Worm (Caenorhabditis elegans) whole organism, L4 larva: Measurements from ENCODE around the gene F38B7.2.
A peak's percentile ranks its signal among the peaks of the same experiment; 100 is the strongest.

Experiments
- D1046.2 ChIP-seq: fragments of 200-800 bp; sonication (Bioruptor generic); IDR thresholded peaks from 2 replicates; pipeline ENCODE4 v1.3.6; 2022; ENCODE audit warnings: missing genetic modification characterization, missing compliant biosample characterization
- F44E2.7 ChIP-seq: fragments of 200-800 bp; sonication (Bioruptor generic); IDR thresholded peaks from 2 replicates; pipeline ENCODE4 v2.1.2; 2022; ENCODE audit warnings: missing genetic modification characterization, missing compliant biosample characterization
- F49E8.2 ChIP-seq: sonication (generic microtip); optimal IDR thresholded peaks from 2 replicates; lab custom pipeline; 2016; ENCODE audit warnings: missing compliant biosample characterization, mild to moderate bottlenecking, missing genetic modification characterization, borderline replicate concordance
- R02D3.7 ChIP-seq: fragments of 150-350 bp; sonication (generic microtip); optimal IDR thresholded peaks from 3 replicates; lab custom pipeline; 2014; ENCODE audit warnings: missing biosample characterization, missing genetic modification characterization
- T20F7.1 ChIP-seq: fragments of 200-800 bp; sonication (Bioruptor generic); optimal IDR thresholded peaks from 2 replicates; lab custom pipeline; 2018; ENCODE audit warnings: mild to moderate bottlenecking, missing genetic modification characterization, missing compliant biosample characterization
- Y48G9A.11 ChIP-seq: fragments of 200-800 bp; sonication (Bioruptor generic); IDR thresholded peaks from 2 replicates; pipeline ENCODE4 v1.3.6; 2022; ENCODE audit warnings: missing genetic modification reagents, missing genetic modification characterization, missing compliant biosample characterization
- Y75B8A.6 ChIP-seq: fragments of 200-800 bp; sonication (Bioruptor generic); IDR thresholded peaks from 2 replicates; pipeline ENCODE4 v1.3.6; 2022; ENCODE audit warnings: missing genetic modification reagents, missing genetic modification characterization, missing compliant biosample characterization
- ZK337.2 ChIP-seq: fragments of 200-800 bp; sonication (Bioruptor generic); IDR thresholded peaks from 2 replicates; pipeline ENCODE4 v1.3.6; 2022; ENCODE audit warnings: missing genetic modification reagents, missing genetic modification characterization, missing compliant biosample characterization
- ZK546.5 ChIP-seq, 2 experiments: sonication (generic microtip); optimal IDR thresholded peaks; 2 replicates each; lab custom pipeline; 2017; ENCODE audit warnings: missing biosample characterization in 2 of 2, missing genetic modification characterization in 2 of 2
- aha-1 ChIP-seq: fragments of 150-350 bp; peaks from one replicate; lab custom pipeline; 2014; ENCODE audit warnings: missing biosample characterization, missing genetic modification characterization
- arid-1 ChIP-seq: fragments of 200-800 bp; sonication (Bioruptor generic); conservative IDR thresholded peaks from 2 replicates; pipeline ENCODE4 v1.3.6; 2022; ENCODE audit warnings: missing genetic modification reagents, missing genetic modification characterization, missing compliant biosample characterization
- ceh-20 ChIP-seq: fragments of 200-800 bp; sonication (Bioruptor generic); IDR thresholded peaks from 2 replicates; pipeline ENCODE4 v1.3.6; 2022; ENCODE audit warnings: missing genetic modification reagents, missing genetic modification characterization, missing compliant biosample characterization
- ceh-62 ChIP-seq: sonication (generic microtip); optimal IDR thresholded peaks from 2 replicates; lab custom pipeline; 2017; ENCODE audit warnings: missing biosample characterization, missing genetic modification characterization
- ceh-82 ChIP-seq: sonication (generic microtip); optimal IDR thresholded peaks from 2 replicates; lab custom pipeline; 2017; ENCODE audit warnings: missing biosample characterization, missing genetic modification characterization
- ces-1 ChIP-seq: fragments of 150-350 bp; sonication (generic microtip); optimal IDR thresholded peaks from 4 replicates; lab custom pipeline; 2014; ENCODE audit warnings: missing biosample characterization, missing genetic modification reagents, missing genetic modification characterization
- cey-2 ChIP-seq: sonication (generic microtip); optimal IDR thresholded peaks from 3 replicates; lab custom pipeline; 2017; ENCODE audit warnings: missing genetic modification characterization, mild to moderate bottlenecking, missing compliant biosample characterization, antibody characterized with exemption, borderline replicate concordance; ENCODE audit not compliant: insufficient read depth
- daf-12 ChIP-seq: fragments of 150-350 bp; optimal IDR thresholded peaks from 2 replicates; lab custom pipeline; 2014; ENCODE audit warnings: missing biosample characterization, missing genetic modification reagents, missing genetic modification characterization
- daf-19 ChIP-seq: fragments of 200-800 bp; sonication (Bioruptor generic); conservative IDR thresholded peaks from 2 replicates; pipeline ENCODE4 v1.3.6; 2022; ENCODE audit warnings: missing genetic modification characterization, missing compliant biosample characterization
- dmd-6 ChIP-seq: fragments of 200-800 bp; sonication (Bioruptor generic); IDR thresholded peaks from 2 replicates; pipeline ENCODE4 v1.3.6; 2022; ENCODE audit warnings: missing genetic modification reagents, missing genetic modification characterization, missing compliant biosample characterization
- dpl-1 ChIP-seq: fragments of 150-350 bp; optimal IDR thresholded peaks from 2 replicates; lab custom pipeline; 2014; ENCODE audit warnings: missing biosample characterization, missing genetic modification reagents, missing genetic modification characterization
- egl-43 ChIP-seq: fragments of 200-800 bp; sonication (Bioruptor generic); IDR thresholded peaks from 2 replicates; pipeline ENCODE4 v1.3.6; 2022; ENCODE audit warnings: missing genetic modification reagents, missing genetic modification characterization, missing compliant biosample characterization
- fkh-10 ChIP-seq: fragments of 150-350 bp; optimal IDR thresholded peaks from 2 replicates; lab custom pipeline; 2014; ENCODE audit warnings: missing biosample characterization, missing genetic modification reagents, missing genetic modification characterization
- gei-8 ChIP-seq: fragments of 200-800 bp; sonication (Bioruptor generic); optimal IDR thresholded peaks from 2 replicates; lab custom pipeline; 2018; ENCODE audit warnings: mild to moderate bottlenecking, missing genetic modification characterization, missing compliant biosample characterization
- jun-1 ChIP-seq: fragments of 150-350 bp; optimal IDR thresholded peaks from 2 replicates; lab custom pipeline; 2014; ENCODE audit warnings: missing biosample characterization, missing genetic modification reagents, missing genetic modification characterization
- lim-7 ChIP-seq: fragments of 200-800 bp; sonication (Bioruptor generic); IDR thresholded peaks from 2 replicates; pipeline ENCODE4 v1.3.6; 2022; ENCODE audit warnings: missing genetic modification characterization, missing compliant biosample characterization
- lin-13 ChIP-seq: fragments of 150-350 bp; optimal IDR thresholded peaks from 2 replicates; lab custom pipeline; 2014; ENCODE audit warnings: missing biosample characterization, missing genetic modification reagents, missing genetic modification characterization
- lin-15B ChIP-seq: fragments of 150-350 bp; sonication (generic microtip); optimal IDR thresholded peaks from 3 replicates; lab custom pipeline; 2014; ENCODE audit warnings: missing biosample characterization, missing genetic modification characterization
- lin-38 ChIP-seq: fragments of 200-800 bp; sonication (Bioruptor generic); IDR thresholded peaks from 2 replicates; pipeline ENCODE4 v1.3.6; 2022; ENCODE audit warnings: missing genetic modification reagents, missing genetic modification characterization, missing compliant biosample characterization
- madf-5 ChIP-seq, 2 experiments: fragments of 200-800 bp; sonication (Bioruptor generic); IDR thresholded peaks; 2 replicates each; pipeline ENCODE4 v1.3.6; 2022; ENCODE audit warnings: missing compliant biosample characterization in 2 of 2, missing genetic modification characterization in 2 of 2
- mdt-29 ChIP-seq: fragments of 200-800 bp; sonication (Bioruptor generic); IDR thresholded peaks from 2 replicates; pipeline ENCODE4 v1.3.6; 2022; ENCODE audit warnings: missing genetic modification reagents, missing genetic modification characterization, missing compliant biosample characterization
- nhr-102 ChIP-seq: sonication (generic microtip); optimal IDR thresholded peaks from 2 replicates; lab custom pipeline; 2016; ENCODE audit warnings: mild to moderate bottlenecking, missing genetic modification characterization, moderate library complexity, missing compliant biosample characterization
- nhr-11 ChIP-seq: fragments of 150-350 bp; optimal IDR thresholded peaks from 2 replicates; lab custom pipeline; 2014; ENCODE audit warnings: missing biosample characterization, missing genetic modification characterization
- nhr-111 ChIP-seq: fragments of 200-800 bp; sonication (Bioruptor generic); optimal IDR thresholded peaks from 2 replicates; lab custom pipeline; 2018; ENCODE audit warnings: mild to moderate bottlenecking, missing genetic modification characterization, missing compliant biosample characterization
- nhr-237 ChIP-seq: sonication (generic microtip); optimal IDR thresholded peaks from 2 replicates; lab custom pipeline; 2017; ENCODE audit warnings: missing biosample characterization, missing genetic modification characterization
- nhr-25 ChIP-seq: sonication (generic microtip); optimal IDR thresholded peaks from 2 replicates; lab custom pipeline; 2017; ENCODE audit warnings: missing genetic modification characterization, mild to moderate bottlenecking, missing compliant biosample characterization, antibody characterized with exemption, moderate library complexity, borderline replicate concordance; ENCODE audit not compliant: insufficient read depth
- nhr-6 ChIP-seq: fragments of 150-350 bp; optimal IDR thresholded peaks from 2 replicates; lab custom pipeline; 2014; ENCODE audit warnings: missing biosample characterization, missing genetic modification characterization
- pha-4 ChIP-seq, 2 experiments: fragments of 150-350 bp in 1 of 2; fragments of 200-800 bp in 1 of 2; sonication (Bioruptor generic) in 1 of 2; IDR thresholded peaks in 1 of 2; optimal IDR thresholded peaks in 1 of 2; 2 replicates each; pipeline versions ENCODE4 v1.3.6 to Lab custom; 2014 to 2022; ENCODE audit warnings: missing genetic modification characterization in 2 of 2, missing genetic modification reagents in 2 of 2, missing biosample characterization in 1 of 2, missing compliant biosample characterization in 1 of 2
- pqm-1 ChIP-seq: sonication (generic microtip); optimal IDR thresholded peaks from 2 replicates; lab custom pipeline; 2017; ENCODE audit warnings: missing biosample characterization, missing genetic modification characterization
- saeg-2 ChIP-seq: fragments of 200-800 bp; sonication (Bioruptor generic); IDR thresholded peaks from 2 replicates; pipeline ENCODE4 v1.3.6; 2022; ENCODE audit warnings: missing genetic modification reagents, missing genetic modification characterization, missing compliant biosample characterization
- snpc-1.2 ChIP-seq: fragments of 200-800 bp; sonication (Bioruptor generic); IDR thresholded peaks from 2 replicates; pipeline ENCODE4 v1.3.6; 2022; ENCODE audit warnings: missing genetic modification reagents, missing genetic modification characterization, missing compliant biosample characterization
- snpc-4 ChIP-seq: fragments of 150-350 bp; optimal IDR thresholded peaks from 2 replicates; lab custom pipeline; 2014; ENCODE audit warnings: missing biosample characterization, missing genetic modification characterization
- spr-1 ChIP-seq: sonication (generic microtip); optimal IDR thresholded peaks from 2 replicates; lab custom pipeline; 2016; ENCODE audit warnings: mild to moderate bottlenecking, missing genetic modification characterization, missing compliant biosample characterization
- tra-1 ChIP-seq: fragments of 200-800 bp; sonication (Bioruptor generic); IDR thresholded peaks from 2 replicates; pipeline ENCODE4 v1.3.6; 2022; ENCODE audit warnings: missing genetic modification reagents, missing genetic modification characterization, missing compliant biosample characterization
- unc-130 ChIP-seq: sonication (generic microtip); optimal IDR thresholded peaks from 2 replicates; lab custom pipeline; 2016; ENCODE audit warnings: missing genetic modification reagents, missing genetic modification characterization, missing compliant biosample characterization
- unc-39 ChIP-seq: sonication (generic microtip); optimal IDR thresholded peaks from 2 replicates; lab custom pipeline; 2017; ENCODE audit warnings: missing biosample characterization, missing genetic modification characterization
- unc-62 ChIP-seq, 3 experiments: fragments of 150-350 bp in 1 of 3; sonication (generic microtip); optimal IDR thresholded peaks in 2 of 3; peaks in 1 of 3; 1 replicate in 1 of 3; 2 replicates in 2 of 3; lab custom pipeline; 2014 to 2017; ENCODE audit warnings: missing biosample characterization in 3 of 3, missing genetic modification characterization in 3 of 3, missing genetic modification reagents in 3 of 3, missing genotype in 1 of 3
- zag-1 ChIP-seq: fragments of 150-350 bp; optimal IDR thresholded peaks from 2 replicates; lab custom pipeline; 2014; ENCODE audit warnings: missing biosample characterization, missing genetic modification characterization

The F38B7.2 gene

DNA sequence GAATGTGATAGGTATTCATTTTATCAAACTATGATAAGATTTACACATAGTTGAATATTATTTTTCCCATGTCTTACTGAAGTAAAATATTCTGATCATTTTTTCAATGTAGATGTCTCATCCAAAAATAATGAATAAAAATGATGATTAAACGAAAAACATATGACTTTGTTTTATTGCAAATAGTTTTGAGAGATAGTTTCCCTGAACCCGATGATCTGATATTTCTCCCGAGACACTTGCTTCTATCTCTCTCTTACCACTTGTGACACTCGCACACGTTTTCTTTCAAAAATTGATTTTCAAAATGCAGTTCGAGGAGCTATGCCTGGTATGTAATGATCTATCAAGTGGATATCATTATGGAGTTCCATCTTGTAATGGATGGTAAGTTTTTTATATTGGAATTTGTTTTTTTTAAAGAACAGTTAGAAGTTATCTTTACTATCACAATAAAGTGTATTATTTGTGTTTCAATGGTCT is 26.4 kb downstream of the F38B7.2 start, which contains the start of the genes nhr-101 and pms-2 (continued):
- no peak for TF ChIP-seq T20F7.1 (GFP tag; lab: Kevin White, UChicago)

DNA sequence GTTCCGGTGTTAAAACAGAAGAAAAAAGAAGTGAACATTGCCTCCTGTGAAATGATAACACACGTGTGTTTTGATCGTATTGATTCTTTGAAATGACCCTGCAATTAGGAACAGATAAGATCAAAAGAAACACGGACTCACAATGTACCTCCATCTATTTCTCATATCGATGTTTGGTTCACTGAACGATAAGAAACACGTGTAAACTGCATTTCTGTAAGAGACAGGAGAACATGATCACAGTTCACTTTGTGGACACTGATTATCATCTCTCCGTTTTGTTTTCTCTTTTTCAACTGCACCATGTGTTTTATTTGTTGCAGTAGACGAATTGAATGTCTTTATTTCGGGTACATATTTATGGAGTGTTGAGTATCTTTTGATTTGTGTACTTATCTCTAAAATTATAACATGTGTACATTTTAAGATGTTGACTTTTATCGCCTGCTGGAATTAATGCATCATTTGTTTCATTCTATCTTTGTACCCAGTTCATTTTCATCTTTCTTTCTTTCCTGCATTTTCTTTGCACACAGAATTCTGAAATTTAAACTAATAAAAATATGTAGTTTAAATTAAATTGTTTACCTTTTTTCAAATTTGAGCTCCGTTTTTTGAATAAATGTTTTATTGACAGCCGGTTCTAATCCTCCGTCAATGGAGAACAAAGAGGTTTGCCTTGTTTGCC is 29.2 kb downstream of the F38B7.2 start, which contains the start of the genes H12C20.7 and nhr-68:
H12C20.7 (minus strand) TSS at position 188 of the 688 bp plus-strand sequence.
nhr-68 (plus strand) TSS at position 638 of the 688 bp plus-strand sequence.
- TF ChIP-seq ces-1 (GFP tag; lab: Kevin White, UChicago) (no peak), nhr-102 (tag; lab: Kevin White, UChicago) (peak; percentile 97), zag-1 (tag; lab: Kevin White, UChicago) (no peak), gei-8 (GFP tag; lab: Kevin White, UChicago) (peak; percentile 98), dmd-6 (GFP tag; lab: Robert Waterston, UW) (peak; percentile 100), jun-1 (tag; lab: Kevin White, UChicago) (peak; percentile 37), ceh-82 (no peak), daf-19 (GFP tag; lab: Robert Waterston, UW) (0 out of 2 replicates have a peak, but pooled peaks have one; percentile 40), ZK337.2 (no peak), ceh-62 (tag; lab: Kevin White, UChicago) (no peak), spr-1 (tag; lab: Kevin White, UChicago) (peak; percentile 86), arid-1 (peak; percentile 54; the same call in 1 of the 2 replicates), mdt-29 (GFP tag; lab: Robert Waterston, UW) (peak; percentile 90), tra-1 (GFP tag; lab: Robert Waterston, UW) (peak; percentile 98), fkh-10 (no peak), D1046.2 (peak; percentile 44; the same call in 1 of the 2 replicates), nhr-11 (tag; lab: Kevin White, UChicago) (peak; percentile 50), madf-5 (GFP tag; IDR thresholded peaks at IDR 0.05; lab: Robert Waterston, UW) (no peak), unc-39 (tag; lab: Kevin White, UChicago) (no peak), egl-43 (GFP tag; lab: Robert Waterston, UW) (no peak), nhr-237 (tag; lab: Kevin White, UChicago) (no peak), Y48G9A.11 (GFP tag; lab: Robert Waterston, UW) (no peak), ZK546.5 (tag; optimal IDR thresholded peaks at IDR 0.05; lab: Kevin White, UChicago) (no peak), daf-12 (tag; lab: Kevin White, UChicago) (no peak), aha-1 (tag; lab: Kevin White, UChicago) (peak; percentile 99), unc-62 (GFP tag; optimal IDR thresholded peaks at IDR 0.05 in 1 of 2; lab: Kevin White, UChicago) (peak in 1 of 2 experiments; percentile 99), unc-62 (tag; optimal IDR thresholded peaks at IDR 0.05; lab: Kevin White, UChicago) (no peak), lin-15B (tag; lab: Kevin White, UChicago) (no peak), nhr-25 (tag; lab: Kevin White, UChicago) (peak; percentile 55), lin-13 (peak; percentile 70), pha-4 (GFP tag; IDR thresholded peaks at IDR 0.05; lab: Robert Waterston, UW) (peak; percentile 73), pha-4 (tag; optimal IDR thresholded peaks at IDR 0.05; lab: Kevin White, UChicago) (no peak), saeg-2 (peak; percentile 96), R02D3.7 (no peak), ceh-20 (peak; percentile 94), nhr-6 (tag; lab: Kevin White, UChicago) (peak; percentile 48), cey-2 (tag; lab: Kevin White, UChicago) (peak; percentile 96), snpc-1.2 (GFP tag; lab: Robert Waterston, UW) (no peak), unc-130 (no peak), F49E8.2 (tag; lab: Kevin White, UChicago) (no peak), F44E2.7 (GFP tag; lab: Robert Waterston, UW) (no peak), lim-7 (GFP tag; lab: Robert Waterston, UW) (no peak), nhr-111 (GFP tag; lab: Kevin White, UChicago) (no peak), lin-38 (GFP tag; lab: Robert Waterston, UW) (peak; percentile 62), snpc-4 (tag; lab: Kevin White, UChicago) (no peak), Y75B8A.6 (0 out of 2 replicates have a peak, but pooled peaks have one; percentile 42), dpl-1 (GFP tag; lab: Kevin White, UChicago) (peak; percentile 65), pqm-1 (tag; lab: Kevin White, UChicago) (peak; percentile 59)
